Worm (Caenorhabditis elegans) whole organism, early embryonic: ENCODE data around the gene R160.13.
"Not testable (repeated sequence)": the region's sequence is repeated elsewhere in the genome, so short reads cannot be mapped to it uniquely, and the experiment has no call there.

Experiments
- F13C5.2 ChIP-seq: sonication (generic microtip); optimal IDR thresholded peaks from 2 replicates; lab custom pipeline; 2017; ENCODE audit warnings: mild to moderate bottlenecking, missing genetic modification characterization, inconsistent platforms, missing compliant biosample characterization
- ama-1 ChIP-seq: fragments of 150-350 bp; optimal IDR thresholded peaks from 2 replicates; lab custom pipeline; 2014
- ceh-36 ChIP-seq: sonication (generic microtip); optimal IDR thresholded peaks from 2 replicates; lab custom pipeline; 2016; ENCODE audit warnings: missing genetic modification characterization, inconsistent platforms, missing compliant biosample characterization
- ets-7 ChIP-seq: sonication (generic microtip); optimal IDR thresholded peaks from 2 replicates; lab custom pipeline; 2016; ENCODE audit warnings: missing genotype, missing genetic modification characterization, missing compliant biosample characterization
- flt-1 ChIP-seq: fragments of 200-800 bp; sonication (Bioruptor generic); IDR thresholded peaks from 2 replicates; pipeline ENCODE4 v1.3.6; 2022; ENCODE audit warnings: missing genetic modification characterization, missing compliant biosample characterization
- hmg-4 ChIP-seq: fragments of 200-800 bp; sonication (Bioruptor generic); optimal IDR thresholded peaks from 2 replicates; lab custom pipeline; 2018; ENCODE audit warnings: mild to moderate bottlenecking, missing genetic modification characterization, missing compliant biosample characterization
- pes-1 ChIP-seq: fragments of 200-800 bp; sonication (Bioruptor generic); IDR thresholded peaks from 2 replicates; pipeline ENCODE4 v1.3.6; 2022; ENCODE audit warnings: missing genetic modification reagents, missing genetic modification characterization, missing compliant biosample characterization
- scrt-1 ChIP-seq: fragments of 200-800 bp; sonication (Bioruptor generic); IDR thresholded peaks from 2 replicates; pipeline ENCODE4 v1.3.6; 2022; ENCODE audit warnings: missing genetic modification characterization, missing compliant biosample characterization
- sea-1 ChIP-seq: fragments of 200-800 bp; sonication (Bioruptor generic); conservative IDR thresholded peaks from 2 replicates; pipeline ENCODE4 v1.3.6; 2022; ENCODE audit warnings: missing genetic modification characterization, missing compliant biosample characterization

DNA sequence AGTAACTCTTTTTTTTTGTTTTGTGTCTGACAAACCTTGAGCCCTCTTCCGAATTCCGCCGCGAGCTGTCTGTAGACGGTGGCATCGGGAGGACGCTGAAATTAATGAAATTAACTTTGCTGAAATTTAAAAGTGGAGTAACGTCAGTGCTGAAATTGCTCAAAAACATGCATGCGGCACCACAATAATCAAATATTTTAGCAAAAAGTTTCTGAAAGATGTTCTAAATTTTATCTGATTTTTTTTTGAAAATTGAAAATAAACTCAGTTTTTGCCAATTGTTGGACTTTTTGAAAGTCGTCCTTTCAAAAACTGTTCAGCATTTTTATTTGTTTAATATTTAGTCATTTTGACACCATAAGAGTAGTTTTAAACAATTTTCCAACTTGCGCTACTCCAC is 35.4 kb downstream of the R160.13 start, which contains the start of gene cst-2:
- not testable (repeated sequence) for TF ChIP-seq ama-1 (lab: Kevin White, UChicago); F13C5.2 (tag; lab: Kevin White, UChicago); scrt-1 (GFP tag; lab: Robert Waterston, UW); flt-1 (GFP tag; lab: Robert Waterston, UW); ceh-36 (tag; lab: Kevin White, UChicago); sea-1 (GFP tag; lab: Robert Waterston, UW); pes-1 (GFP tag; lab: Robert Waterston, UW); ets-7 (tag; lab: Kevin White, UChicago); hmg-4 (GFP tag; lab: Kevin White, UChicago)
